Worm (Caenorhabditis elegans) whole organism, L4 larva: ENCODE data around the gene nlp-33.
"Not testable (repeated sequence)": the region's sequence is repeated elsewhere in the genome, so short reads cannot be mapped to it uniquely, and the experiment has no call there.

ENCODE experiments used
- F10B5.3 ChIP-seq: sonication (generic microtip); optimal IDR thresholded peaks from 2 replicates; lab custom pipeline; 2016; ENCODE audit warnings: mild to moderate bottlenecking, missing genetic modification characterization, missing compliant biosample characterization
- F49E8.2 ChIP-seq: sonication (generic microtip); optimal IDR thresholded peaks from 2 replicates; lab custom pipeline; 2016; ENCODE audit warnings: missing compliant biosample characterization, mild to moderate bottlenecking, missing genetic modification characterization, borderline replicate concordance
- Y48G9A.11 ChIP-seq: fragments of 200-800 bp; sonication (Bioruptor generic); IDR thresholded peaks from 2 replicates; pipeline ENCODE4 v1.3.6; 2022; ENCODE audit warnings: missing genetic modification reagents, missing genetic modification characterization, missing compliant biosample characterization
- arid-1 ChIP-seq: fragments of 200-800 bp; sonication (Bioruptor generic); conservative IDR thresholded peaks from 2 replicates; pipeline ENCODE4 v1.3.6; 2022; ENCODE audit warnings: missing genetic modification reagents, missing genetic modification characterization, missing compliant biosample characterization
- ceh-44 ChIP-seq: fragments of 200-800 bp; sonication (Bioruptor generic); IDR thresholded peaks from 2 replicates; pipeline ENCODE4 v1.3.6; 2022; ENCODE audit warnings: missing genetic modification reagents, missing genetic modification characterization, missing compliant biosample characterization
- daf-16 ChIP-seq, 3 experiments: sonication (generic microtip); optimal IDR thresholded peaks; 2 replicates each; lab custom pipeline; 2016 to 2017; ENCODE audit warnings: missing genetic modification characterization in 3 of 3, missing genetic modification reagents in 3 of 3, mild to moderate bottlenecking in 2 of 3, missing compliant biosample characterization in 2 of 3, missing biosample characterization in 1 of 3, moderate library complexity in 1 of 3
- dmd-6 ChIP-seq: fragments of 200-800 bp; sonication (Bioruptor generic); IDR thresholded peaks from 2 replicates; pipeline ENCODE4 v1.3.6; 2022; ENCODE audit warnings: missing genetic modification reagents, missing genetic modification characterization, missing compliant biosample characterization
- dmd-8 ChIP-seq: fragments of 200-800 bp; sonication (Bioruptor generic); IDR thresholded peaks from 2 replicates; pipeline ENCODE4 v1.3.6; 2022; ENCODE audit warnings: missing genetic modification characterization, missing compliant biosample characterization
- duxl-1 ChIP-seq: sonication (generic microtip); optimal IDR thresholded peaks from 2 replicates; lab custom pipeline; 2016; ENCODE audit warnings: mild to moderate bottlenecking, missing genetic modification characterization, moderate library complexity, missing compliant biosample characterization; ENCODE audit not compliant: poor library complexity
- dve-1 ChIP-seq: sonication (generic microtip); optimal IDR thresholded peaks from 2 replicates; lab custom pipeline; 2017; ENCODE audit warnings: antibody characterized with exemption, mild to moderate bottlenecking, missing genetic modification characterization, missing compliant biosample characterization; ENCODE audit not compliant: insufficient read depth
- hlh-11 ChIP-seq: fragments of 200-800 bp; sonication (Bioruptor generic); optimal IDR thresholded peaks from 2 replicates; lab custom pipeline; 2018; ENCODE audit warnings: mild to moderate bottlenecking, missing genetic modification characterization, missing compliant biosample characterization
- hlh-30 ChIP-seq: sonication (generic microtip); optimal IDR thresholded peaks from 2 replicates; lab custom pipeline; 2017; ENCODE audit warnings: antibody characterized with exemption, mild to moderate bottlenecking, missing genetic modification characterization, missing compliant biosample characterization; ENCODE audit not compliant: insufficient read depth
- lin-38 ChIP-seq: fragments of 200-800 bp; sonication (Bioruptor generic); IDR thresholded peaks from 2 replicates; pipeline ENCODE4 v1.3.6; 2022; ENCODE audit warnings: missing genetic modification reagents, missing genetic modification characterization, missing compliant biosample characterization
- madf-5 ChIP-seq, 2 experiments: fragments of 200-800 bp; sonication (Bioruptor generic); IDR thresholded peaks; 2 replicates each; pipeline ENCODE4 v1.3.6; 2022; ENCODE audit warnings: missing compliant biosample characterization in 2 of 2, missing genetic modification characterization in 2 of 2
- mep-1 ChIP-seq: fragments of 150-350 bp; sonication (generic microtip); optimal IDR thresholded peaks from 3 replicates; lab custom pipeline; 2014; ENCODE audit warnings: missing biosample characterization, missing genetic modification characterization
- mes-2 ChIP-seq: sonication (generic microtip); optimal IDR thresholded peaks from 2 replicates; lab custom pipeline; 2016; ENCODE audit warnings: missing genotype, mild to moderate bottlenecking, missing genetic modification characterization, missing compliant biosample characterization; ENCODE audit not compliant: poor library complexity, severe bottlenecking
- mxl-2 ChIP-seq: fragments of 200-800 bp; sonication (Bioruptor generic); conservative IDR thresholded peaks from 2 replicates; pipeline ENCODE4 v1.3.6; 2022; ENCODE audit warnings: missing genetic modification reagents, missing genetic modification characterization, missing compliant biosample characterization
- mxl-3 ChIP-seq: fragments of 200-800 bp; sonication (Bioruptor generic); optimal IDR thresholded peaks from 2 replicates; lab custom pipeline; 2018; ENCODE audit warnings: mild to moderate bottlenecking, missing genetic modification characterization, missing compliant biosample characterization
- nhr-10 ChIP-seq: fragments of 150-350 bp; optimal IDR thresholded peaks from 2 replicates; lab custom pipeline; 2014; ENCODE audit warnings: missing biosample characterization, missing genetic modification characterization
- nhr-102 ChIP-seq: sonication (generic microtip); optimal IDR thresholded peaks from 2 replicates; lab custom pipeline; 2016; ENCODE audit warnings: mild to moderate bottlenecking, missing genetic modification characterization, moderate library complexity, missing compliant biosample characterization
- nhr-111 ChIP-seq: fragments of 200-800 bp; sonication (Bioruptor generic); optimal IDR thresholded peaks from 2 replicates; lab custom pipeline; 2018; ENCODE audit warnings: mild to moderate bottlenecking, missing genetic modification characterization, missing compliant biosample characterization
- nhr-237 ChIP-seq: sonication (generic microtip); optimal IDR thresholded peaks from 2 replicates; lab custom pipeline; 2017; ENCODE audit warnings: missing biosample characterization, missing genetic modification characterization
- nhr-41 ChIP-seq: fragments of 200-800 bp; sonication (Bioruptor generic); IDR thresholded peaks from 2 replicates; pipeline ENCODE4 v1.3.6; 2022; ENCODE audit warnings: missing genetic modification reagents, missing genetic modification characterization, missing compliant biosample characterization
- nhr-48 ChIP-seq: sonication (generic microtip); optimal IDR thresholded peaks from 2 replicates; lab custom pipeline; 2016; ENCODE audit warnings: mild to moderate bottlenecking, missing genetic modification characterization, missing compliant biosample characterization
- pha-4 ChIP-seq, 2 experiments: fragments of 150-350 bp in 1 of 2; fragments of 200-800 bp in 1 of 2; sonication (Bioruptor generic) in 1 of 2; IDR thresholded peaks in 1 of 2; optimal IDR thresholded peaks in 1 of 2; 2 replicates each; pipeline versions ENCODE4 v1.3.6 to Lab custom; 2014 to 2022; ENCODE audit warnings: missing genetic modification characterization in 2 of 2, missing genetic modification reagents in 2 of 2, missing biosample characterization in 1 of 2, missing compliant biosample characterization in 1 of 2
- php-3 ChIP-seq: fragments of 200-800 bp; sonication (Bioruptor generic); IDR thresholded peaks from 2 replicates; pipeline ENCODE4 v1.3.6; 2022; ENCODE audit warnings: missing genetic modification reagents, missing genetic modification characterization, missing compliant biosample characterization
- pqm-1 ChIP-seq: sonication (generic microtip); optimal IDR thresholded peaks from 2 replicates; lab custom pipeline; 2017; ENCODE audit warnings: missing biosample characterization, missing genetic modification characterization
- rbr-2 ChIP-seq: sonication (generic microtip); optimal IDR thresholded peaks from 2 replicates; lab custom pipeline; 2016; ENCODE audit warnings: missing genotype, missing genetic modification characterization, missing compliant biosample characterization
- saeg-2 ChIP-seq: fragments of 200-800 bp; sonication (Bioruptor generic); IDR thresholded peaks from 2 replicates; pipeline ENCODE4 v1.3.6; 2022; ENCODE audit warnings: missing genetic modification reagents, missing genetic modification characterization, missing compliant biosample characterization
- snpc-1.2 ChIP-seq: fragments of 200-800 bp; sonication (Bioruptor generic); IDR thresholded peaks from 2 replicates; pipeline ENCODE4 v1.3.6; 2022; ENCODE audit warnings: missing genetic modification reagents, missing genetic modification characterization, missing compliant biosample characterization
- snpc-4 ChIP-seq: fragments of 150-350 bp; optimal IDR thresholded peaks from 2 replicates; lab custom pipeline; 2014; ENCODE audit warnings: missing biosample characterization, missing genetic modification characterization
- spr-1 ChIP-seq: sonication (generic microtip); optimal IDR thresholded peaks from 2 replicates; lab custom pipeline; 2016; ENCODE audit warnings: mild to moderate bottlenecking, missing genetic modification characterization, missing compliant biosample characterization
- spr-3 ChIP-seq: fragments of 200-800 bp; sonication (Bioruptor generic); optimal IDR thresholded peaks from 2 replicates; lab custom pipeline; 2018; ENCODE audit warnings: mild to moderate bottlenecking, missing genetic modification characterization, missing compliant biosample characterization
- tra-1 ChIP-seq: fragments of 200-800 bp; sonication (Bioruptor generic); IDR thresholded peaks from 2 replicates; pipeline ENCODE4 v1.3.6; 2022; ENCODE audit warnings: missing genetic modification reagents, missing genetic modification characterization, missing compliant biosample characterization
- unc-130 ChIP-seq: sonication (generic microtip); optimal IDR thresholded peaks from 2 replicates; lab custom pipeline; 2016; ENCODE audit warnings: missing genetic modification reagents, missing genetic modification characterization, missing compliant biosample characterization
- zip-2 ChIP-seq: fragments of 150-350 bp; optimal IDR thresholded peaks from 2 replicates; lab custom pipeline; 2014; ENCODE audit warnings: missing biosample characterization, missing genetic modification characterization

nlp-33 gene

DNA sequence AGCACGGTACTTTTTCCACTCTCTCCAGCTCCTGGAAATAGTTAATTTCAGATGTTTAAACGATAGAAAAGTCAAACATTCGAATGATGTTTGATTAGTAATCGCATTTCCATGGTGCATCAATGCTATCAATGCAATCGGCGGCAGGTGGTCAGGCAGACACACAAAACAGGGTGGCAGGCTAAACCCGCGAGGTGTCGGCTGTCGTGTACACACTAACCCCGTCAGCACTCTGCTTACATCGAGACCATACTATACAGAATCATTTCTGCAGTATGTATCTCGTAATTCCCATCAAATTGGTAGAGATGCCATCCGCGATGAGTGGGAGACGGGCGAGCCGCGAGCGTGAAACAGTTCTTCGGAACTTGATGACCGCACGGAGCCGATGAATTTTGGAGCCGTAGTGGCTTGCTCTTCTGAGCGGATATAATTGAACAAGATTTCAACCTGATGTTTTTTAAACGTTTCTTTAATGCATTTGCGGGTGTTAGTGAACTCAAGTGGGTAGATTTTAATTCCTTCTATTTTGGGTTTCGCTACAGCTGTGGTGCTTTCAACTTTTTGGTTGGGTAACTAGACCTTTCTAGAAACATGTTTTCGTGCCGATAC is 29.7 kb downstream of the nlp-33 start:
- TF ChIP-seq pqm-1 (tag; lab: Kevin White, UChicago) (peak; percentile 3), nhr-102 (tag; lab: Kevin White, UChicago) (peak; percentile 76), hlh-30 (tag; lab: Kevin White, UChicago) (peak; percentile 46), mxl-2 (GFP tag; lab: Robert Waterston, UW) (0 out of 2 replicates have a peak, but pooled peaks have one; percentile 20), mxl-3 (GFP tag; lab: Kevin White, UChicago) (peak; percentile 63), mep-1 (tag; lab: Kevin White, UChicago) (peak; percentile 50), nhr-48 (tag; lab: Kevin White, UChicago) (peak; percentile 58), snpc-4 (tag; lab: Kevin White, UChicago) (peak; percentile 85), pha-4 (GFP tag; IDR thresholded peaks at IDR 0.05; lab: Robert Waterston, UW) (peak; percentile 69), F10B5.3 (tag; lab: Kevin White, UChicago) (peak; percentile 35), spr-1 (tag; lab: Kevin White, UChicago) (peak; percentile 48), arid-1 (GFP tag; lab: Robert Waterston, UW) (peak; percentile 85), tra-1 (0 out of 2 replicates have a peak, but pooled peaks have one; percentile 26), F49E8.2 (peak; percentile 84), mes-2 (tag; lab: Kevin White, UChicago) (peak; percentile 77), unc-130 (peak; percentile 19), zip-2 (tag; lab: Kevin White, UChicago) (peak; percentile 26), ceh-44 (peak; percentile 81), nhr-41 (GFP tag; lab: Robert Waterston, UW) (0 out of 2 replicates have a peak, but pooled peaks have one; percentile 7), lin-38 (GFP tag; lab: Robert Waterston, UW) (peak; percentile 72), php-3 (GFP tag; lab: Robert Waterston, UW) (peak; percentile 60), saeg-2 (GFP tag; lab: Robert Waterston, UW) (0 out of 2 replicates have a peak, but pooled peaks have one; percentile 37), daf-16 (GFP tag; optimal IDR thresholded peaks at IDR 0.05; lab: Kevin White, UChicago) (peak; percentile 30 to 33), daf-16 (tag; optimal IDR thresholded peaks at IDR 0.05; lab: Kevin White, UChicago) (peak; percentile 62), duxl-1 (peak; percentile 70), hlh-11 (peak; percentile 81), madf-5 (GFP tag; IDR thresholded peaks at IDR 0.05; lab: Robert Waterston, UW) (0 out of 4 replicates have a peak, but pooled peaks of 1 of the 2 experiments have one; percentile 30), dmd-6 (GFP tag; lab: Robert Waterston, UW) (peak; percentile 83), snpc-1.2 (GFP tag; lab: Robert Waterston, UW) (peak; percentile 92), Y48G9A.11 (GFP tag; lab: Robert Waterston, UW) (peak; percentile 60), rbr-2 (tag; lab: Kevin White, UChicago) (peak; percentile 27), dve-1 (peak; percentile 70)
- TF ChIP-seq pha-4 (tag; optimal IDR thresholded peaks at IDR 0.05; lab: Kevin White, UChicago) = not testable (repeated sequence)

ce11 chrV:11177577-11177976 is 30.4 kb downstream of the nlp-33 start, which contains the start of gene gpa-1:
Gene gpa-1, minus strand, starts transcription at chrV:11177677.
- no peak for TF ChIP-seq nhr-10 (tag; lab: Kevin White, UChicago)
- no peak for TF ChIP-seq lin-38 (GFP tag; lab: Robert Waterston, UW)
- TF ChIP-seq nhr-237 (tag; lab: Kevin White, UChicago) = no peak
- no peak for TF ChIP-seq hlh-30 (tag; lab: Kevin White, UChicago)
- no peak for TF ChIP-seq dmd-8
- no peak for TF ChIP-seq nhr-102 (tag; lab: Kevin White, UChicago)
- no peak for TF ChIP-seq spr-3
- TF ChIP-seq nhr-111 (GFP tag; lab: Kevin White, UChicago) = no peak
